Fruit fly (Drosophila melanogaster) whole organism, adult: ENCODE results near the gene CG14223.

Experiments
- CG11617 ChIP-seq: fragments of 200-800 bp; sonication (Bioruptor generic); optimal IDR thresholded peaks from 2 replicates; lab custom pipeline; 2017; ENCODE audit warnings: mild to moderate bottlenecking, missing biosample characterization, missing genetic modification reagents, missing genetic modification characterization
- CG12768 ChIP-seq: fragments of 200-800 bp; sonication (Bioruptor generic); optimal IDR thresholded peaks from 2 replicates; lab custom pipeline; 2017; ENCODE audit warnings: missing biosample characterization, missing genetic modification characterization, mild to moderate bottlenecking, moderate library complexity, missing genetic modification reagents
- CG14711 ChIP-seq: fragments of 200-800 bp; sonication (Bioruptor generic); optimal IDR thresholded peaks from 2 replicates; lab custom pipeline; 2018; ENCODE audit warnings: missing biosample characterization, mild to moderate bottlenecking, missing genetic modification characterization, moderate library complexity
- CG1620 ChIP-seq: fragments of 200-800 bp; sonication (Bioruptor generic); optimal IDR thresholded peaks from 2 replicates; lab custom pipeline; 2016; ENCODE audit warnings: missing biosample characterization, missing genetic modification characterization
- CG33017 ChIP-seq: fragments of 200-800 bp; sonication (Bioruptor generic); optimal IDR thresholded peaks from 2 replicates; lab custom pipeline; 2018; ENCODE audit warnings: missing biosample characterization, mild to moderate bottlenecking, missing genetic modification characterization, moderate library complexity
- CG5204 ChIP-seq: fragments of 200-800 bp; sonication (Bioruptor generic); optimal IDR thresholded peaks from 2 replicates; lab custom pipeline; 2016; ENCODE audit warnings: missing biosample characterization, missing genetic modification characterization
- CG7045 ChIP-seq: fragments of 200-800 bp; sonication (Bioruptor generic); optimal IDR thresholded peaks from 2 replicates; lab custom pipeline; 2017; ENCODE audit warnings: missing biosample characterization, mild to moderate bottlenecking, missing genetic modification characterization
- CG7101 ChIP-seq: fragments of 200-800 bp; sonication (Bioruptor generic); optimal IDR thresholded peaks from 2 replicates; lab custom pipeline; 2018; ENCODE audit warnings: missing biosample characterization, mild to moderate bottlenecking, missing genetic modification characterization, moderate library complexity
- Clk ChIP-seq: fragments of 200-800 bp; sonication (Bioruptor generic); optimal IDR thresholded peaks from 2 replicates; lab custom pipeline; 2017; ENCODE audit warnings: missing biosample characterization, missing genetic modification characterization
- Crg-1 ChIP-seq: fragments of 200-800 bp; sonication (Bioruptor generic); optimal IDR thresholded peaks from 2 replicates; lab custom pipeline; 2016; ENCODE audit warnings: missing biosample characterization, missing genetic modification characterization
- Hr96 ChIP-seq: fragments of 200-800 bp; sonication (Bioruptor generic); optimal IDR thresholded peaks from 2 replicates; lab custom pipeline; 2016; ENCODE audit warnings: missing biosample characterization, missing genetic modification characterization
- Mnt ChIP-seq: fragments of 200-800 bp; sonication (Bioruptor generic); optimal IDR thresholded peaks from 2 replicates; lab custom pipeline; 2016; ENCODE audit warnings: missing biosample characterization, mild to moderate bottlenecking, missing genetic modification characterization
- bab1 ChIP-seq: fragments of 200-800 bp; sonication (Bioruptor generic); optimal IDR thresholded peaks from 3 replicates; lab custom pipeline; 2019; ENCODE audit warnings: missing biosample characterization, mild to moderate bottlenecking, missing genetic modification characterization, moderate library complexity
- cic ChIP-seq: fragments of 200-800 bp; sonication (Bioruptor generic); optimal IDR thresholded peaks from 2 replicates; lab custom pipeline; 2017; ENCODE audit warnings: missing biosample characterization, mild to moderate bottlenecking, missing genetic modification characterization, moderate library complexity
- cnc ChIP-seq, 2 experiments: fragments of >200 bp; optimal IDR thresholded peaks; 2 replicates each; lab custom pipeline; 2017
- kay ChIP-seq: fragments of 200-800 bp; sonication (Bioruptor generic); peaks from one replicate; lab custom pipeline; 2016; ENCODE audit warnings: missing biosample characterization, missing genetic modification characterization, borderline replicate concordance
- ovo ChIP-seq: fragments of 200-800 bp; sonication (Bioruptor generic); optimal IDR thresholded peaks from 2 replicates; lab custom pipeline; 2016; ENCODE audit warnings: missing biosample characterization, missing genetic modification characterization
- pad ChIP-seq: fragments of 200-800 bp; sonication (Bioruptor generic); optimal IDR thresholded peaks from 3 replicates; lab custom pipeline; 2017; ENCODE audit warnings: missing biosample characterization, missing genetic modification characterization, mild to moderate bottlenecking, moderate library complexity, missing genetic modification reagents
- tj ChIP-seq: fragments of 200-800 bp; sonication (Bioruptor generic); optimal IDR thresholded peaks from 3 replicates; lab custom pipeline; 2017; ENCODE audit warnings: missing biosample characterization, mild to moderate bottlenecking, missing genetic modification characterization, moderate library complexity
- toe ChIP-seq: fragments of 200-800 bp; sonication (Bioruptor generic); optimal IDR thresholded peaks from 2 replicates; lab custom pipeline; 2016; ENCODE audit warnings: missing biosample characterization, missing genetic modification characterization

The CG14223 gene

DNA sequence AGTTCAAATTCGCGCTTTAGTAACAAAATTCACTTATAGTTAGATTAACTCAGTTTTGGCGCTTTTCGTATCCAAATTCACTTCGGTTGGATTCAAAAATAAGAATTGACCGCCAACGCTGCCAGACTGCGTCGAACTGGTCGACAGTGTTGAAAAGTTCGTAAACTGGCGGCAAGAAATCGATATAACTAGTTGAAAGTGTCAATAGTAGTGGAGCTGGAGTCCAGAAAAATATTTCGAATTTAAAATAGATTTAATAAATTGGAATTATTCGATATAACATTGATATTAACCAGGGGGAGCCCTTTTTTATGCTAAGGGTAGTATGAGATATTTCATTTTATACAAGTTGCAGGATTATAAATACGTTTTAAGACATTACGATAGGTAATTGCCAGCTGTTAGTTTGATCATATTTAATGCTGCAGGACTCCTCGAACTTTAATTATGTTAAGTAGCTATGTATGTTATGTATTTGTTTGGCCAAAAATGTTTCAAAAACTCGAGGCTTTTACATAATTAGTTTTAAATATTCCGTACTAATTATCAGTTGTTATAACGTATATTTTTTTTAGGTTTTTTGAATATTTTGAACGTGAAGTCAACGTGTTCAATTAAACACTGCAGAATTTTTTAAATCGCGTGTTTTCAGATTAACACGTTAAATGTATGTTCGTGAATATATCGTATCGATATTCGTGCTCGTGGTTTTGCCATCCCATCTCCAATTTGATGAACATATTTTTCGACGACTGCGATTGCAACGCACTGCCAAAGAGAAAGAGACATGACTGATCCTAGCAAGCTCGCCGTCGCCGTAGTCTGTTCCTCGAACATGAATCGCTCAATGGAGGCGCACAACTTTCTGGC, at the start of gene CG14223, which contains the start of gene Ssu72:
CG14223 (minus strand) TSS at position 113 of the 870 bp plus-strand sequence.
Ssu72 (plus strand) TSS at position 703 of the 870 bp plus-strand sequence.
- TF ChIP-seq CG5204 (GFP tag; lab: Kevin White, UChicago) (peak; percentile 42), Mnt (peak; percentile 47), CG1620 (GFP tag; lab: Kevin White, UChicago) (peak; percentile 69), Hr96 (GFP tag; lab: Kevin White, UChicago) (peak; percentile 23), Clk (GFP tag; lab: Kevin White, UChicago) (no peak), bab1 (GFP tag; lab: Kevin White, UChicago) (no peak), ovo (GFP tag; lab: Kevin White, UChicago) (no peak), kay (GFP tag; lab: Kevin White, UChicago) (no peak), CG7101 (tag; lab: Kevin White, UChicago) (peak; percentile 22), CG7045 (GFP tag; lab: Kevin White, UChicago) (no peak), Crg-1 (peak; percentile 4), CG12768 (no peak), cic (no peak), CG14711 (no peak), toe (GFP tag; lab: Kevin White, UChicago) (no peak)

DNA sequence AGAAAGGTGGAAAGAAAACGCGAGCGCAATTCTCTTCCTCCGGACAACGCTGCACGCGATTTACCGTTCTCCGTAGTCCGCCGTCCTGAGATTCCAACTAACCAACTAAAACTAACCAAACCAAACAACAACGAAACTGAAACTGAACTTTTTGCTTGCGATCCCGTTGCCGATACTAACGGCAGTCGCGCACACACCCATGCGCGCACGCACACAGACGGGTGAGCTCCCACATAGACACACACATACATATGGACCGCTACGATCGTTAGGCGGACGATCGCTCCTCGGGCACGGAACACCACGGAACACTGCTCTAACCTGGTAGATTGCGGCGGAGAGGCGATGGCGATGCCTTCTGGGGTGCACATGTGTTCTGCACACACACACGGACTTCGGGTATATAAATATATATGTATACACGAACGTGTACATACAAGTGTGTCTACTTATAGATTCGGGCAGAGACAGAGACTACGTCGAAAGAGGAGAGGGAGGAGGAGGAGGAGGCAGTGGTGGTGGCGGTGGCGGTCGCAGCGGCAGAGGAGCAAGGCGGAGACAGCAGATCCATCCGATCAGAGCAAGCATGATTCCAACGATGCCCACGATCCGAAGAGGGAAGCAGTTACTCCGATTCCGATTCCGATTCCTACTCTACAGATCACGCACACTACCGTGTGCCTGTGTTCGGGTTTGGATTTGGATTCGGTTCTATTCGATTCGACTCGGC, 49.3 kb upstream of the CG14223 start, which contains the start of gene meso18E:
meso18E (minus strand) TSS at position 148 of the 730 bp plus-strand sequence.
- no peak for TF ChIP-seq tj
- no peak for TF ChIP-seq cic
- peak; percentile 34 for TF ChIP-seq ovo (GFP tag; lab: Kevin White, UChicago)
- no peak for TF ChIP-seq kay (GFP tag; lab: Kevin White, UChicago)
- no peak for TF ChIP-seq CG1620 (GFP tag; lab: Kevin White, UChicago)
- TF ChIP-seq pad (GFP tag; lab: Kevin White, UChicago), result peak; percentile 20
- TF ChIP-seq cnc (optimal IDR thresholded peaks at IDR 0.05; lab: Kevin White, UChicago), result no peak
- TF ChIP-seq Crg-1, result no peak
- no peak for TF ChIP-seq CG12768
- no peak for TF ChIP-seq Clk (GFP tag; lab: Kevin White, UChicago)
- TF ChIP-seq CG7045 (GFP tag; lab: Kevin White, UChicago), result no peak
- no peak for TF ChIP-seq CG7101 (tag; lab: Kevin White, UChicago)
- TF ChIP-seq CG33017 (tag; lab: Kevin White, UChicago), result no peak
- TF ChIP-seq Mnt, result peak; percentile 60
- TF ChIP-seq CG11617, result no peak
- TF ChIP-seq Hr96 (GFP tag; lab: Kevin White, UChicago), result no peak
- TF ChIP-seq CG14711, result no peak
- TF ChIP-seq toe (GFP tag; lab: Kevin White, UChicago), result no peak
- no peak for TF ChIP-seq CG5204 (GFP tag; lab: Kevin White, UChicago)
- no peak for TF ChIP-seq bab1 (GFP tag; lab: Kevin White, UChicago)

DNA sequence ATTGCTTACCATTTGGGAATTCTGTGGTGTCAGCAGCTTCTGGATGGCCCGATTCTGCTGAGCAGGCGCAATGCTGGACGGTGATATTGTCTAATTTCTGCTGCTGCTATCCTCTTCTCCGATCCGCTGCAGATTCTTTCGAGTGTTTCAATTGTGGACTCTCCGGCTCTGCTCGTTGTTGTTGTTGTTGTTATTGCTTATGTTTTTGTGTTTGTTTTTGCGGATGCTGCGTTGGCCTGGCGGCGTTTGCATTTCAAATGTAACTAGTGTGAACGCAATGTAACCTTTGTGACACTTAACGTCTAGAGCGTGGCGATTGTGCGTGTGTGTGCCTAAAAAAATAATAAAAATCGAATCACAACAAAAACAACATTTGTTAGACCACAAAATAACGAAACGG, 48.2 kb upstream of the CG14223 start:
- TF ChIP-seq tj (peak; percentile 75), CG5204 (GFP tag; lab: Kevin White, UChicago) (no peak), Clk (GFP tag; lab: Kevin White, UChicago) (no peak)

DNA sequence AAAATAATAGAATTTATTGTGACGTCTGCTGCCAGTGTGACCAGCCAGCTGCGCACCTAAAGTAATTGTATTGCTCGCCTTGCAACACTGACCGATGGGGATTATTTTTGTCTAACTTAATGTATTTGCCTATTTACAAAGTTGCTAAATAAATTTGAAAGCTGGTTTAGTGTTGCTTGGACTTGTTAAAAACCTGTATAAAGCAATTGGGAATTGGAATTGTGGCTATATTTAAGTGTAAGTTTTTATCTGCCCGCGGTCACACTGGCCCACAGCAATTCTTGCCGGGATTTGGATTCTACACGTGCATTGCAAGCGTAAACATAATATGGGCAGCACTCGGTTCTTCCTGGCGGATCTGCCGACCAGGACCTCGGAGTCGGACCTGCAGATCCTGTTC, 40.3 kb upstream of the CG14223 start, which contains the start of the genes CG14230 and CG14232:
CG14230 (plus strand) TSS at position 94 of the 400 bp plus-strand sequence.
CG14232 (minus strand) TSS at position 177 of the 400 bp plus-strand sequence.
- peak; percentile 50 for TF ChIP-seq CG14711
- TF ChIP-seq CG11617, result no peak
- no peak for TF ChIP-seq Clk (GFP tag; lab: Kevin White, UChicago)
- no peak for TF ChIP-seq tj
- no peak for TF ChIP-seq CG7045 (GFP tag; lab: Kevin White, UChicago)
- TF ChIP-seq Mnt, result peak; percentile 96
- peak; percentile 55 for TF ChIP-seq CG1620 (GFP tag; lab: Kevin White, UChicago)
- no peak for TF ChIP-seq cnc (optimal IDR thresholded peaks at IDR 0.05; lab: Kevin White, UChicago)
- no peak for TF ChIP-seq ovo (GFP tag; lab: Kevin White, UChicago)
- TF ChIP-seq CG5204 (GFP tag; lab: Kevin White, UChicago), result no peak
- peak; percentile 10 for TF ChIP-seq CG33017 (tag; lab: Kevin White, UChicago)
- no peak for TF ChIP-seq kay (GFP tag; lab: Kevin White, UChicago)
- no peak for TF ChIP-seq CG12768
- peak; percentile 18 for TF ChIP-seq pad (GFP tag; lab: Kevin White, UChicago)
- TF ChIP-seq toe (GFP tag; lab: Kevin White, UChicago), result no peak
- TF ChIP-seq bab1 (GFP tag; lab: Kevin White, UChicago), result peak; percentile 37
- peak; percentile 55 for TF ChIP-seq CG7101 (tag; lab: Kevin White, UChicago)
- TF ChIP-seq Hr96 (GFP tag; lab: Kevin White, UChicago), result no peak
- peak; percentile 51 for TF ChIP-seq Crg-1
- no peak for TF ChIP-seq cic

DNA sequence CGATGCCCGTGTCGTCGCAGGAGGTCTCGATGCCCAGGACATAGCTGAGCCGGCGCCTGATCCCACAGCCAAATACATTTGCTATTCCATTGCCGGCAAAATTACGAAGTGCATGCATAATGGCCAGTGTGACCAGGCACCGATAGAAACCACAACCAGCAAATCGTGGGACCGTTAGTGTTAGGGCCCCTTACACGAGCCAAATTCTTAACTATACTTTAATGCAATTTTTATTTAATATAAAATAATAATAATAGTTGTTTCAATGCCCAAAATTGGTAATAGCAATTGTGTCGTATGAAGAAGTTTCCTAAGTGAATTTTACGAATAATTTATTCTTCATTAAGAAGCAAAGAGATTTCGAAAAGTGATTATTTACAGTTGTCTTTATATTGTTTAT, 37.8 kb upstream of the CG14223 start, which contains the start of gene Tcs4:
Tcs4 (minus strand) TSS at position 145 of the 400 bp plus-strand sequence.
- TF ChIP-seq kay (GFP tag; lab: Kevin White, UChicago) (no peak), ovo (GFP tag; lab: Kevin White, UChicago) (no peak), Mnt (peak; percentile 29), Clk (GFP tag; lab: Kevin White, UChicago) (no peak), CG14711 (no peak), CG33017 (tag; lab: Kevin White, UChicago) (no peak), pad (GFP tag; lab: Kevin White, UChicago) (no peak), bab1 (GFP tag; lab: Kevin White, UChicago) (peak; percentile 71), CG11617 (peak; percentile 23), cic (no peak)
